Worm (Caenorhabditis elegans) whole organism, L1 larva: ENCODE data around the gene pals-16.
"Not testable (repeated sequence)": the region's sequence is repeated elsewhere in the genome, so short reads cannot be mapped to it uniquely, and the experiment has no call there.

Experiments used
- C04F5.9 ChIP-seq: sonication (generic microtip); optimal IDR thresholded peaks from 2 replicates; lab custom pipeline; 2016; ENCODE audit warnings: missing genetic modification characterization, missing compliant biosample characterization
- C34B4.2 ChIP-seq: sonication (generic microtip); optimal IDR thresholded peaks from 2 replicates; lab custom pipeline; 2017; ENCODE audit warnings: mild to moderate bottlenecking, missing genetic modification characterization, missing compliant biosample characterization
- Y116A8C.19 ChIP-seq: sonication (generic microtip); optimal IDR thresholded peaks from 2 replicates; lab custom pipeline; 2016; ENCODE audit warnings: missing compliant biosample characterization, missing genetic modification characterization, borderline replicate concordance
- aha-1 ChIP-seq: fragments of 150-350 bp; optimal IDR thresholded peaks from 2 replicates; lab custom pipeline; 2014; ENCODE audit warnings: missing biosample characterization, missing genetic modification characterization
- aly-2 ChIP-seq: fragments of 150-350 bp; optimal IDR thresholded peaks from 2 replicates; lab custom pipeline; 2014; ENCODE audit warnings: missing biosample characterization, missing genetic modification characterization
- ceh-88 ChIP-seq: fragments of 200-800 bp; sonication (Bioruptor generic); IDR thresholded peaks from 2 replicates; pipeline ENCODE4 v1.3.6; 2022; ENCODE audit warnings: missing genetic modification characterization, missing compliant biosample characterization
- ces-1 ChIP-seq: fragments of 150-350 bp; optimal IDR thresholded peaks from 2 replicates; lab custom pipeline; 2014; ENCODE audit warnings: missing biosample characterization, missing genetic modification reagents, missing genetic modification characterization
- dsc-1 ChIP-seq: sonication (generic microtip); optimal IDR thresholded peaks from 2 replicates; lab custom pipeline; 2016; ENCODE audit warnings: mild to moderate bottlenecking, missing genetic modification characterization, missing compliant biosample characterization
- efl-1 ChIP-seq, 4 experiments: fragments of 150-350 bp; optimal IDR thresholded peaks in 3 of 4; peaks in 1 of 4; 1 replicate in 1 of 4; 2 replicates in 3 of 4; lab custom pipeline; 2014; ENCODE audit warnings: missing biosample characterization in 2 of 4, missing genetic modification characterization in 2 of 4, missing genetic modification reagents in 2 of 4
- egl-13 ChIP-seq: sonication (generic microtip); optimal IDR thresholded peaks from 2 replicates; lab custom pipeline; 2016; ENCODE audit warnings: missing genotype, missing genetic modification reagents, missing genetic modification characterization, missing compliant biosample characterization
- elt-3 ChIP-seq, 6 experiments: fragments of 150-350 bp in 1 of 6; sonication (generic microtip); optimal IDR thresholded peaks; 2 replicates each; lab custom pipeline; 2017 to 2018; ENCODE audit warnings: missing biosample characterization in 6 of 6, missing genetic modification characterization in 6 of 6, inconsistent platforms in 1 of 6
- fkh-10 ChIP-seq: sonication (generic microtip); optimal IDR thresholded peaks from 2 replicates; lab custom pipeline; 2017; ENCODE audit warnings: missing biosample characterization, missing genetic modification reagents, missing genetic modification characterization
- fkh-4 ChIP-seq: sonication (generic microtip); optimal IDR thresholded peaks from 2 replicates; lab custom pipeline; 2016; ENCODE audit warnings: missing compliant biosample characterization, missing genetic modification characterization, borderline replicate concordance
- hlh-17 ChIP-seq: fragments of 200-800 bp; sonication (Bioruptor generic); optimal IDR thresholded peaks from 2 replicates; lab custom pipeline; 2018; ENCODE audit warnings: missing genetic modification characterization, mild to moderate bottlenecking, missing compliant biosample characterization, moderate library complexity, borderline replicate concordance
- lin-14 ChIP-seq: fragments of 200-800 bp; sonication (Bioruptor generic); optimal IDR thresholded peaks from 2 replicates; lab custom pipeline; 2018; ENCODE audit warnings: mild to moderate bottlenecking, missing genetic modification characterization, moderate library complexity, missing compliant biosample characterization
- lin-35 ChIP-seq, 2 experiments: fragments of 150-350 bp; optimal IDR thresholded peaks; 2 replicates each; lab custom pipeline; 2014; ENCODE audit warnings: missing biosample characterization in 2 of 2, missing genetic modification characterization in 2 of 2, missing genetic modification reagents in 2 of 2
- lin-39 ChIP-seq: fragments of 150-350 bp; optimal IDR thresholded peaks from 2 replicates; lab custom pipeline; 2014; ENCODE audit warnings: missing biosample characterization, missing genetic modification reagents, missing genetic modification characterization
- nhr-11 ChIP-seq: fragments of 150-350 bp; optimal IDR thresholded peaks from 2 replicates; lab custom pipeline; 2014; ENCODE audit warnings: missing biosample characterization, missing genetic modification characterization
- nhr-19 ChIP-seq: fragments of 200-800 bp; sonication (Bioruptor generic); conservative IDR thresholded peaks from 2 replicates; pipeline ENCODE4 v1.3.6; 2022; ENCODE audit warnings: missing genetic modification characterization, missing compliant biosample characterization
- nhr-47 ChIP-seq: sonication (generic microtip); optimal IDR thresholded peaks from 2 replicates; lab custom pipeline; 2016; ENCODE audit warnings: mild to moderate bottlenecking, missing genetic modification characterization, moderate library complexity, missing compliant biosample characterization
- rnt-1 ChIP-seq: sonication (generic microtip); optimal IDR thresholded peaks from 2 replicates; lab custom pipeline; 2016; ENCODE audit warnings: mild to moderate bottlenecking, missing genetic modification characterization, moderate library complexity, missing compliant biosample characterization
- snpc-4 ChIP-seq: fragments of 150-350 bp; optimal IDR thresholded peaks from 2 replicates; lab custom pipeline; 2014; ENCODE audit warnings: missing biosample characterization, missing genetic modification characterization
- sup-37 ChIP-seq: fragments of 200-800 bp; sonication (Bioruptor generic); optimal IDR thresholded peaks from 2 replicates; lab custom pipeline; 2018; ENCODE audit warnings: mild to moderate bottlenecking, missing genetic modification characterization, missing compliant biosample characterization
- swsn-7 ChIP-seq: sonication (generic microtip); optimal IDR thresholded peaks from 2 replicates; lab custom pipeline; 2016; ENCODE audit warnings: missing genetic modification characterization, missing compliant biosample characterization
- unc-30 ChIP-seq: sonication (generic microtip); optimal IDR thresholded peaks from 2 replicates; lab custom pipeline; 2017; ENCODE audit warnings: missing biosample characterization, missing genetic modification characterization
- unc-62 ChIP-seq: fragments of 150-350 bp; optimal IDR thresholded peaks from 2 replicates; lab custom pipeline; 2014; ENCODE audit warnings: missing biosample characterization, missing genetic modification reagents, missing genetic modification characterization
- vab-15 ChIP-seq: sonication (generic microtip); optimal IDR thresholded peaks from 2 replicates; lab custom pipeline; 2017; ENCODE audit warnings: missing genotype, mild to moderate bottlenecking, missing genetic modification characterization, missing compliant biosample characterization
- xbp-1 ChIP-seq: sonication (generic microtip); optimal IDR thresholded peaks from 2 replicates; lab custom pipeline; 2016; ENCODE audit warnings: missing genetic modification characterization, missing compliant biosample characterization
- ztf-11 ChIP-seq, 2 experiments: sonication (generic microtip); optimal IDR thresholded peaks; 2 replicates each; lab custom pipeline; 2016 to 2017; ENCODE audit warnings: missing genetic modification characterization in 2 of 2, missing biosample characterization in 1 of 2, missing compliant biosample characterization in 1 of 2

pals-16 gene

DNA sequence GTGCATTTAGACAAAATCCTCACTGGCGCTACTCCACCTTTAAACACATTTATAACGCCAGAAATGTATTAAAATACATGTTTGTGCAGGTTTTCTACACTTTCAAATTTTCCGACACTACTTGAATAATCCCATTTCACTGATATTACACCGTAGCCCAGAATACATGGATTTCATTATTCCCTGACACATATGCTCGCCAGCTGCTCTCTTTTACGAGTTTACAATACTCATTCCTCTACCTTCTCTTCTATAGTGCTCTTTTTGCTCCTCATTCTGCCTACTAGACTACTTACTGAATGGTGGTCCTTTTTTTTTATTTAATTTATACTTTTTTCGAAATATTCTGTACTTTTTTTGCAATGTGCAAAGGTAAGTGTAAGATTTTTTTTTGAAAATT is 27.2 kb upstream of the pals-16 start:
- TF ChIP-seq xbp-1 (tag; lab: Kevin White, UChicago) (no peak), lin-35 (GFP tag; optimal IDR thresholded peaks at IDR 0.05; lab: Kevin White, UChicago) (no peak)
- TF ChIP-seq, all 84 proteins: peak for 0

DNA sequence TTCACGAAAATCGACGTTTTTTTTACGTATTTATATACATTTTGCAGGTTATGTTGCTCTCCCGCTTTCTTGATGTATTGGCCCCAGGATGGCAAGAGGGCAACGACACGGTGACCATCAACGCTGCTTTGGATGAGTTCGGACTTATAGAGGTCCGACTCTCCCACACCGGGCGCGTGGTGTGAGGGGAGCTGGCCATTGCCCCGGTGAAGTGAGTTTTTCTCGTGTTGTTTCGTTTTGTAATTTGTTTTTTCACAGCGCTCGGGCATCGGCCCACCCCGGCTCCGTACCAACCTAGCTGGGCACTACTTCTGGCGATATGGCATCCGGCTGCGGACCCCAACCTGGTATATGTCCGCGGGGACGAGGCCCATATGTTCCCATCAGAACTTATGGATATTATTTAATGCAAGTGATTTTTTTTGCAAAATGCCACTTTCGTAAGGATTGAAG is 25.4 kb upstream of the pals-16 start, which contains the start of gene Y82E9BR.20:
Y82E9BR.20 (plus strand) TSS at position 51 of the 453 bp plus-strand sequence.
- TF ChIP-seq aly-2 (no peak), efl-1 (optimal IDR thresholded peaks at IDR 0.05; lab: Kevin White, UChicago) (no peak), efl-1 (GFP tag; optimal IDR thresholded peaks at IDR 0.05 in 1 of 2; lab: Kevin White, UChicago) (peak in 1 of 2 experiments; percentile 13), C34B4.2 (tag; lab: Kevin White, UChicago) (no peak)

DNA sequence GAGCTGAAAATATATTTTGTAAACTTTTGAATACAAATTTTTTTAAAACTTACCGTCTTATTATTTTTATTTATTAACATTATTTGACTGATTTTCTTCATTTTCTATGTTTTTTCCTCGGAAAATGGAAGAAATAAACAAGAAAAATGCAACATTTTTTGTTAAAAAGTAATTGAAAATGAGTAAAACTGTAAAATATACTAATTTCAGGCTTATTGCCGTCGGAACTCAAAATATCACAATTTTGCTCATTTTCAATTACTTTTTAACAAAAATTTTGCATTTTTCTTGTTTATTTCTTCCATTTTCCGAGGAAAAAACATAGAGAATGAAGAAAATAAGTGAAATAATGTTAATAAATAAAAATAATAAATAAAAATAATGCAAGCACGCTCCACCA is 24.3 kb upstream of the pals-16 start, which contains the start of gene Y82E9BR.10:
Y82E9BR.10 (minus strand) TSS at position 101 of the 400 bp plus-strand sequence.
- not testable (repeated sequence) for TF ChIP-seq lin-35 (GFP tag; optimal IDR thresholded peaks at IDR 0.05; lab: Kevin White, UChicago); Y116A8C.19 (tag; lab: Kevin White, UChicago); unc-62 (GFP tag; lab: Kevin White, UChicago)

DNA sequence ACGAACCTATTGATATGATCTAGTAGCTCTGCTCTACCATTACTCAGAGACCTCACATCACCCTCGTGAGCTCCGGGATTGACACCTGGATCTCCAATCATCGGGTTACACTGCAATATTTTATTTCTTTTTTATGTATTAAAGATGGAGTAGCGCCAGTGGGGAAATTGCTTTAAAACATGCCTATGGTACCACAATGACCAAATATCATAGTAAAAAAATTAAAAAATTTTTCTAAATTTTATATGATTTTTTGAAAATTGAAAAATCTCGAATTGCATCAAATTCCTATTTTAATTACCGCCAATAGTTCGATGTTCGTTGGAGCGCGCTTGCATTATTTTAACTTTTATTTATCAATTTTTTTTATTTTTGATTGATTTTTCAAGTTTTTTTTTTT is 21.9 kb upstream of the pals-16 start, which contains the start of gene pals-40:
pals-40 (minus strand) TSS at position 101 of the 400 bp plus-strand sequence.
- TF ChIP-seq elt-3 (tag; optimal IDR thresholded peaks at IDR 0.05; lab: Kevin White, UChicago); dsc-1 (tag; lab: Kevin White, UChicago); hlh-17 (GFP tag; lab: Kevin White, UChicago): not testable (repeated sequence)

DNA sequence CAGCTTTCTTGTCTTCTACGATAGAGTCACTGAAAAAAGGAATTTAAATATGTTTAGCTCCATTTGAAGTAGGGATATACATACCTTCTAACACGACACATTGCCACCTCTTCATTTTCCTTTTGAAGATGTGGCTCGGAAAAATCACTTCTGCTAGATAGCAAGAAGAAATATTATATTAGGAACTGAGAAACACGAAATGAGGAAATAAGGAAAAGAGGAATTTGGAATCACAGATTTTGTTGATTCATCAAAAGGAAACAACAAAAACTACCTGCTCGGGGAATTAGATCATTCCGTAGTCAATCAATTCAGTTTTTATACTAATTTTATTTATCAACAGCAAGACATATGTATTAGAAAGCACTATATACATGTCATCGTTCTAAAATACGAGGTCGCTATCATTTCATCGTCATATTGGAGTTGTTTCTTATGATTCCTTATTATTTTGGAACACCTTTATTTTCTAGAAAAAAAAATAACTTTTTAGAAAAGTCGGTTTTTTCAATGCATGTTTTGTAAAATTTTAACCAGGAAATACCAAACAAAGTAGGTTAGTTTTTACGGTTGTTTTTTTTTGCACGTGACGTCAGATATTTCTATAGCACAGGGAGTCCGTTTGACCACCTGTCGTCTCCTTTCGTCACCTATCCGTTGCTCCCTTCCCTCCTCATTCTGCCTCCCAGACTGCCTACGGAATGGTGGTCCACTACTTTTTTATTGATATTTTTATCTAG is 19.1 kb upstream of the pals-16 start, which contains the start of the genes pals-21 and Y82E9BR.6:
pals-21 (minus strand) TSS at position 101 of the 740 bp plus-strand sequence.
Y82E9BR.6 (plus strand) TSS at position 690 of the 740 bp plus-strand sequence.
- TF ChIP-seq lin-39 (tag; lab: Kevin White, UChicago) (no peak), efl-1 (optimal IDR thresholded peaks at IDR 0.05; lab: Kevin White, UChicago) (no peak), efl-1 (GFP tag; optimal IDR thresholded peaks at IDR 0.05 in 1 of 2; lab: Kevin White, UChicago) (peak in 1 of 2 experiments; percentile 52)

DNA sequence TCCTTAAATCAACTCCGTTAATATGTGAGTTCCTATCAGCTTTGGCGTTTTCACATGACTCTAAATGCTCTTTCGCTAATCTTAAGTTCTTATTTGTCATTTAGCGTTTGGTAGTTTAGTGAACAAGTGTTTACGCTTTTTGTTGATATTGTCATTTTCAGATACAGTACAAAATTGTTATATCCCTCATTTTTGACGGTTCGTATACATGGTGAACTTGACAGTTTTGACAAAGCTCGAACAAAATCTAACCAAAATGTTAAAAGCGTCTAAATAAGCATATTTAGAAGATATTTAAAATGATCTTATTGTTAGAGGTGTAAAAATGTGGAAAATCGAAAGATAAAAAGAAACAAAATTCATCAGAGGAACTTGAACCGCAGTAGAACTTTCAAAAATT is 16.3 kb upstream of the pals-16 start:
- TF ChIP-seq sup-37 (GFP tag; lab: Kevin White, UChicago) (no peak), aha-1 (tag; lab: Kevin White, UChicago) (no peak), C04F5.9 (tag; lab: Kevin White, UChicago) (no peak), ztf-11 (tag; optimal IDR thresholded peaks at IDR 0.05; lab: Kevin White, UChicago) (no peak), nhr-19 (no peak), snpc-4 (tag; lab: Kevin White, UChicago) (no peak), fkh-4 (no peak), ces-1 (GFP tag; lab: Kevin White, UChicago) (no peak), ceh-88 (no peak), unc-30 (tag; lab: Kevin White, UChicago) (no peak), lin-14 (GFP tag; lab: Kevin White, UChicago) (no peak), fkh-10 (GFP tag; lab: Kevin White, UChicago) (no peak), egl-13 (tag; lab: Kevin White, UChicago) (no peak), nhr-11 (tag; lab: Kevin White, UChicago) (no peak), swsn-7 (tag; lab: Kevin White, UChicago) (no peak), hlh-17 (GFP tag; lab: Kevin White, UChicago) (no peak), vab-15 (tag; lab: Kevin White, UChicago) (no peak), rnt-1 (tag; lab: Kevin White, UChicago) (no peak), dsc-1 (tag; lab: Kevin White, UChicago) (no peak), nhr-47 (tag; lab: Kevin White, UChicago) (no peak)
